Fruit fly (Drosophila melanogaster) whole organism, adult: ENCODE data around the gene CG5966.

Experiments used
- CG12768 ChIP-seq: fragments of 200-800 bp; sonication (Bioruptor generic); optimal IDR thresholded peaks from 2 replicates; lab custom pipeline; 2017; ENCODE audit warnings: missing biosample characterization, missing genetic modification characterization, mild to moderate bottlenecking, moderate library complexity, missing genetic modification reagents
- CG14711 ChIP-seq: fragments of 200-800 bp; sonication (Bioruptor generic); optimal IDR thresholded peaks from 2 replicates; lab custom pipeline; 2018; ENCODE audit warnings: missing biosample characterization, mild to moderate bottlenecking, missing genetic modification characterization, moderate library complexity
- CG33017 ChIP-seq: fragments of 200-800 bp; sonication (Bioruptor generic); optimal IDR thresholded peaks from 2 replicates; lab custom pipeline; 2018; ENCODE audit warnings: missing biosample characterization, mild to moderate bottlenecking, missing genetic modification characterization, moderate library complexity
- Clk ChIP-seq: fragments of 200-800 bp; sonication (Bioruptor generic); optimal IDR thresholded peaks from 2 replicates; lab custom pipeline; 2017; ENCODE audit warnings: missing biosample characterization, missing genetic modification characterization
- Crg-1 ChIP-seq: fragments of 200-800 bp; sonication (Bioruptor generic); optimal IDR thresholded peaks from 2 replicates; lab custom pipeline; 2016; ENCODE audit warnings: missing biosample characterization, missing genetic modification characterization
- Mnt ChIP-seq: fragments of 200-800 bp; sonication (Bioruptor generic); optimal IDR thresholded peaks from 2 replicates; lab custom pipeline; 2016; ENCODE audit warnings: missing biosample characterization, mild to moderate bottlenecking, missing genetic modification characterization
- kay ChIP-seq: fragments of 200-800 bp; sonication (Bioruptor generic); peaks from one replicate; lab custom pipeline; 2016; ENCODE audit warnings: missing biosample characterization, missing genetic modification characterization, borderline replicate concordance
- ovo ChIP-seq: fragments of 200-800 bp; sonication (Bioruptor generic); optimal IDR thresholded peaks from 2 replicates; lab custom pipeline; 2016; ENCODE audit warnings: missing biosample characterization, missing genetic modification characterization
- pad ChIP-seq: fragments of 200-800 bp; sonication (Bioruptor generic); optimal IDR thresholded peaks from 3 replicates; lab custom pipeline; 2017; ENCODE audit warnings: missing biosample characterization, missing genetic modification characterization, mild to moderate bottlenecking, moderate library complexity, missing genetic modification reagents
- toe ChIP-seq: fragments of 200-800 bp; sonication (Bioruptor generic); optimal IDR thresholded peaks from 2 replicates; lab custom pipeline; 2016; ENCODE audit warnings: missing biosample characterization, missing genetic modification characterization

dm6 chrX:5965517-5966397, 22.8 kb upstream of the CG5966 start, which contains the start of gene Grip:
- TF ChIP-seq CG33017 (tag; lab: Kevin White, UChicago) (no peak), CG12768 (no peak), kay (GFP tag; lab: Kevin White, UChicago) (no peak), CG14711 (tag; lab: Kevin White, UChicago) (no peak), Crg-1 (no peak), Clk (no peak), pad (peak; percentile 20), toe (GFP tag; lab: Kevin White, UChicago) (no peak), Mnt (GFP tag; lab: Kevin White, UChicago) (no peak), ovo (GFP tag; lab: Kevin White, UChicago) (peak; percentile 53)
